Worm (Caenorhabditis elegans) whole organism, midembryonic: ENCODE measurements around the gene bli-1.

Source experiments
- T22C8.4 ChIP-seq: fragments of 200-800 bp; sonication (Bioruptor generic); IDR thresholded peaks from 2 replicates; pipeline ENCODE4 v1.3.6; 2022; ENCODE audit warnings: missing genetic modification characterization, missing compliant biosample characterization
- flt-1 ChIP-seq: fragments of 200-800 bp; sonication (Bioruptor generic); IDR thresholded peaks from 2 replicates; pipeline ENCODE4 v1.3.6; 2022; ENCODE audit warnings: missing genetic modification characterization, missing compliant biosample characterization
- ztf-23 ChIP-seq: fragments of 200-800 bp; sonication (Bioruptor generic); IDR thresholded peaks from 2 replicates; pipeline ENCODE4 v1.3.6; 2022; ENCODE audit warnings: missing genetic modification reagents, missing genetic modification characterization, missing compliant biosample characterization
- ztf-29 ChIP-seq: fragments of 200-800 bp; sonication (Bioruptor generic); IDR thresholded peaks from 2 replicates; pipeline ENCODE4 v1.3.6; 2022; ENCODE audit warnings: missing genetic modification reagents, missing genetic modification characterization, missing compliant biosample characterization

ce11 chrII:10759425-10759824 is 50.7 kb downstream of the bli-1 start:
- TF ChIP-seq ztf-23 (GFP tag; lab: Robert Waterston, UW) (no peak), ztf-29 (no peak), flt-1 (GFP tag; lab: Robert Waterston, UW) (no peak), T22C8.4 (GFP tag; lab: Robert Waterston, UW) (no peak)
